Fruit fly (Drosophila melanogaster) whole organism, embryonic: ENCODE results near the gene CG16736.

Experiments
- Adf1 ChIP-seq: fragments of 200-800 bp; sonication (Bioruptor generic); IDR thresholded peaks from 2 replicates; pipeline ENCODE4 v1.3.6; 2022; ENCODE audit warnings: missing biosample characterization, missing genetic modification characterization
- Aef1 ChIP-seq: fragments of 200-800 bp; sonication (Bioruptor generic); IDR thresholded peaks from 3 replicates; pipeline ENCODE4 v1.3.6; 2022; ENCODE audit warnings: missing biosample characterization, missing genetic modification characterization
- Atf6 ChIP-seq: fragments of 200-800 bp; sonication (Bioruptor generic); IDR thresholded peaks from 2 replicates; pipeline ENCODE4 v1.3.6; 2022; ENCODE audit warnings: missing biosample characterization, missing genetic modification characterization
- Bteb2 ChIP-seq: fragments of 200-800 bp; sonication (Bioruptor generic); optimal IDR thresholded peaks from 2 replicates; lab custom pipeline; 2016; ENCODE audit warnings: missing biosample characterization, missing genetic modification characterization
- CG10147 ChIP-seq: fragments of 200-800 bp; sonication (Bioruptor generic); optimal IDR thresholded peaks from 2 replicates; lab custom pipeline; 2019; ENCODE audit warnings: missing biosample characterization, mild to moderate bottlenecking, missing genetic modification characterization, moderate library complexity
- CG10267 ChIP-seq: fragments of 200-800 bp; sonication (Bioruptor generic); optimal IDR thresholded peaks from 2 replicates; lab custom pipeline; 2018; ENCODE audit warnings: missing biosample characterization, mild to moderate bottlenecking, missing genetic modification characterization, moderate library complexity
- CG10366 ChIP-seq: fragments of 200-800 bp; sonication (Bioruptor generic); IDR thresholded peaks from 2 replicates; pipeline ENCODE4 v1.3.6; 2022; ENCODE audit warnings: missing biosample characterization, missing genetic modification characterization
- CG10565 ChIP-seq: fragments of 200-800 bp; sonication (Bioruptor generic); optimal IDR thresholded peaks from 3 replicates; lab custom pipeline; 2016; ENCODE audit warnings: missing biosample characterization, mild to moderate bottlenecking, missing genetic modification characterization
- CG10959 ChIP-seq: fragments of 200-800 bp; sonication (Bioruptor generic); IDR thresholded peaks from 2 replicates; pipeline ENCODE4 v1.3.6; 2022; ENCODE audit warnings: missing biosample characterization, missing genetic modification characterization
- CG11247 ChIP-seq: fragments of 200-800 bp; sonication (Bioruptor generic); IDR thresholded peaks from 2 replicates; pipeline ENCODE4 v1.3.6; 2022; ENCODE audit warnings: missing biosample characterization, missing genetic modification characterization
- CG11560 ChIP-seq: fragments of 200-800 bp; sonication (Bioruptor generic); IDR thresholded peaks from 3 replicates; pipeline ENCODE4 v1.3.6; 2022; ENCODE audit warnings: missing biosample characterization, missing genetic modification characterization
- CG13287 ChIP-seq: fragments of 200-800 bp; sonication (Bioruptor generic); IDR thresholded peaks from 2 replicates; pipeline ENCODE4 v1.3.6; 2022; ENCODE audit warnings: missing biosample characterization, missing genetic modification characterization; ENCODE audit not compliant: partially characterized antibody
- CG13424 ChIP-seq: fragments of 200-800 bp; sonication (Bioruptor generic); optimal IDR thresholded peaks from 2 replicates; lab custom pipeline; 2019; ENCODE audit warnings: missing biosample characterization, mild to moderate bottlenecking, missing genetic modification characterization, moderate library complexity
- CG14014 ChIP-seq: fragments of 200-800 bp; sonication (Bioruptor generic); IDR thresholded peaks from 2 replicates; pipeline ENCODE4 v1.3.6; 2022; ENCODE audit warnings: missing biosample characterization, missing genetic modification characterization
- CG14965 ChIP-seq: fragments of 200-800 bp; sonication (Bioruptor generic); optimal IDR thresholded peaks from 2 replicates; lab custom pipeline; 2016; ENCODE audit warnings: missing biosample characterization, missing genetic modification characterization, borderline replicate concordance
- CG16813 ChIP-seq: fragments of 200-800 bp; sonication (Bioruptor generic); IDR thresholded peaks from 3 replicates; pipeline ENCODE4 v1.3.6; 2022; ENCODE audit warnings: missing biosample characterization, missing genetic modification characterization; ENCODE audit not compliant: partially characterized antibody
- CG17385 ChIP-seq: fragments of 200-800 bp; sonication (Bioruptor generic); optimal IDR thresholded peaks from 3 replicates; lab custom pipeline; 2018; ENCODE audit warnings: missing biosample characterization, mild to moderate bottlenecking, missing genetic modification characterization
- CG17912 ChIP-seq: fragments of 200-800 bp; sonication (Bioruptor generic); optimal IDR thresholded peaks from 2 replicates; lab custom pipeline; 2018; ENCODE audit warnings: missing biosample characterization, mild to moderate bottlenecking, missing genetic modification characterization
- CG1792 ChIP-seq: fragments of 200-800 bp; sonication (Bioruptor generic); optimal IDR thresholded peaks from 2 replicates; lab custom pipeline; 2016; ENCODE audit warnings: missing biosample characterization, missing genetic modification characterization
- CG2116 ChIP-seq: fragments of 200-800 bp; sonication (Bioruptor generic); optimal IDR thresholded peaks from 3 replicates; lab custom pipeline; 2018; ENCODE audit warnings: missing biosample characterization, mild to moderate bottlenecking, missing genetic modification characterization
- CG30431 ChIP-seq: fragments of 200-800 bp; sonication (Bioruptor generic); optimal IDR thresholded peaks from 2 replicates; lab custom pipeline; 2017; ENCODE audit warnings: missing biosample characterization, missing genetic modification characterization
- CG3838 ChIP-seq: fragments of 200-800 bp; sonication (Bioruptor generic); optimal IDR thresholded peaks from 3 replicates; lab custom pipeline; 2016; ENCODE audit warnings: missing biosample characterization, missing genetic modification characterization
- CG4328 ChIP-seq: fragments of 200-800 bp; sonication (Bioruptor generic); optimal IDR thresholded peaks from 3 replicates; lab custom pipeline; 2017; ENCODE audit warnings: missing biosample characterization, missing genetic modification reagents, missing genetic modification characterization
- CG43689 ChIP-seq: fragments of 200-800 bp; sonication (Bioruptor generic); IDR thresholded peaks from 2 replicates; pipeline ENCODE4 v1.3.6; 2022; ENCODE audit warnings: missing biosample characterization, missing genetic modification characterization
- CG4820 ChIP-seq: fragments of 200-800 bp; sonication (Bioruptor generic); optimal IDR thresholded peaks from 3 replicates; lab custom pipeline; 2016; ENCODE audit warnings: missing biosample characterization, missing genetic modification characterization
- CG6689 ChIP-seq: fragments of 200-800 bp; sonication (Bioruptor generic); IDR thresholded peaks from 2 replicates; pipeline ENCODE4 v1.3.6; 2022; ENCODE audit warnings: missing biosample characterization, missing genetic modification characterization
- CG8924 ChIP-seq: fragments of 200-800 bp; optimal IDR thresholded peaks from 3 replicates; lab custom pipeline; 2019; ENCODE audit warnings: missing biosample characterization, mild to moderate bottlenecking, missing genetic modification characterization, moderate library complexity
- CG9609 ChIP-seq: fragments of 200-800 bp; sonication (Bioruptor generic); optimal IDR thresholded peaks from 3 replicates; lab custom pipeline; 2016; ENCODE audit warnings: missing biosample characterization, missing genetic modification characterization
- CG9932 ChIP-seq: fragments of 200-800 bp; sonication (Bioruptor generic); IDR thresholded peaks from 2 replicates; pipeline ENCODE4 v1.3.6; 2022; ENCODE audit warnings: missing biosample characterization, missing genetic modification characterization
- Dref ChIP-seq: fragments of 200-800 bp; sonication (Bioruptor generic); IDR thresholded peaks from 2 replicates; pipeline ENCODE4 v1.3.6; 2022; ENCODE audit warnings: missing biosample characterization, missing genetic modification characterization
- H15 ChIP-seq: fragments of 200-800 bp; sonication (Bioruptor generic); IDR thresholded peaks from 3 replicates; pipeline ENCODE4 v1.3.6; 2022; ENCODE audit warnings: missing biosample characterization, missing genetic modification characterization
- Hr78 ChIP-seq, 2 experiments: fragments of 200-800 bp in 1 of 2; fragments of >200 bp in 1 of 2; sonication (Bioruptor generic) in 1 of 2; optimal IDR thresholded peaks; 2 replicates each; lab custom pipeline; 2017 to 2019; ENCODE audit warnings: missing biosample characterization in 2 of 2, missing genetic modification characterization in 2 of 2, mild to moderate bottlenecking in 1 of 2, moderate library complexity in 1 of 2
- NFAT ChIP-seq: fragments of 200-800 bp; sonication (Bioruptor generic); IDR thresholded peaks from 2 replicates; pipeline ENCODE4 v1.3.6; 2022; ENCODE audit warnings: missing biosample characterization, missing genetic modification characterization
- Rfx ChIP-seq: fragments of 200-800 bp; sonication (Bioruptor generic); IDR thresholded peaks from 2 replicates; pipeline ENCODE4 v1.3.6; 2022; ENCODE audit warnings: missing biosample characterization, missing genetic modification characterization
- cas ChIP-seq: fragments of 200-800 bp; sonication (Bioruptor generic); IDR thresholded peaks from 2 replicates; pipeline ENCODE4 v1.3.6; 2022; ENCODE audit warnings: missing biosample characterization, missing genetic modification characterization
- caup ChIP-seq: fragments of 200-800 bp; sonication (Bioruptor generic); optimal IDR thresholded peaks from 3 replicates; lab custom pipeline; 2017; ENCODE audit warnings: missing biosample characterization, mild to moderate bottlenecking, missing genetic modification characterization, moderate library complexity; ENCODE audit not compliant: severe bottlenecking
- cg ChIP-seq: fragments of 200-800 bp; sonication (Bioruptor generic); optimal IDR thresholded peaks from 3 replicates; lab custom pipeline; 2019; ENCODE audit warnings: missing biosample characterization, mild to moderate bottlenecking, missing genetic modification characterization, moderate library complexity
- gfzf ChIP-seq: fragments of 200-800 bp; sonication (Bioruptor generic); optimal IDR thresholded peaks from 2 replicates; lab custom pipeline; 2016; ENCODE audit warnings: missing biosample characterization, mild to moderate bottlenecking, missing genetic modification characterization, moderate library complexity
- gro ChIP-seq: fragments of 200-800 bp; sonication (Bioruptor generic); optimal IDR thresholded peaks from 2 replicates; lab custom pipeline; 2016; ENCODE audit warnings: missing biosample characterization, missing genetic modification characterization
- ham ChIP-seq: fragments of 200-800 bp; sonication (Bioruptor generic); IDR thresholded peaks from 2 replicates; pipeline ENCODE4 v1.3.6; 2022; ENCODE audit warnings: missing biosample characterization, missing genetic modification characterization
- ind ChIP-seq: fragments of 200-800 bp; sonication (Bioruptor generic); optimal IDR thresholded peaks from 3 replicates; lab custom pipeline; 2016; ENCODE audit warnings: missing biosample characterization, missing genetic modification characterization
- nerfin-1 ChIP-seq: fragments of 200-800 bp; sonication (Bioruptor generic); optimal IDR thresholded peaks from 3 replicates; lab custom pipeline; 2019; ENCODE audit warnings: missing biosample characterization, mild to moderate bottlenecking, missing genetic modification characterization, moderate library complexity
- onecut ChIP-seq: fragments of 200-800 bp; sonication (Bioruptor generic); IDR thresholded peaks from 2 replicates; pipeline ENCODE4 v1.3.6; 2022; ENCODE audit warnings: missing biosample characterization, missing genetic modification characterization
- otp ChIP-seq: fragments of 200-800 bp; sonication (Bioruptor generic); IDR thresholded peaks from 3 replicates; pipeline ENCODE4, ENCODE4 v1.3.6; 2022; ENCODE audit warnings: missing biosample characterization, missing genetic modification characterization
- p53 ChIP-seq: fragments of 200-800 bp; sonication (Bioruptor generic); optimal IDR thresholded peaks from 2 replicates; lab custom pipeline; 2016; ENCODE audit warnings: missing biosample characterization, missing genetic modification characterization
- tgo ChIP-seq: fragments of 200-800 bp; sonication (Bioruptor generic); IDR thresholded peaks from 3 replicates; pipeline ENCODE4 v1.3.6; 2022; ENCODE audit warnings: missing biosample characterization, missing genetic modification characterization
- ttk ChIP-seq: fragments of 200-800 bp; sonication (Bioruptor generic); IDR thresholded peaks from 2 replicates; pipeline ENCODE4 v2.1.2; 2022; ENCODE audit warnings: missing biosample characterization, missing genetic modification characterization
- z ChIP-seq: fragments of 200-800 bp; sonication (Bioruptor generic); IDR thresholded peaks from 3 replicates; pipeline ENCODE4 v1.3.6; 2022; ENCODE audit warnings: missing biosample characterization, missing genetic modification characterization
- zf30C ChIP-seq: fragments of 200-800 bp; sonication (Bioruptor generic); optimal IDR thresholded peaks from 3 replicates; lab custom pipeline; 2018; ENCODE audit warnings: missing biosample characterization, mild to moderate bottlenecking, missing genetic modification characterization

Gene CG16736

DNA sequence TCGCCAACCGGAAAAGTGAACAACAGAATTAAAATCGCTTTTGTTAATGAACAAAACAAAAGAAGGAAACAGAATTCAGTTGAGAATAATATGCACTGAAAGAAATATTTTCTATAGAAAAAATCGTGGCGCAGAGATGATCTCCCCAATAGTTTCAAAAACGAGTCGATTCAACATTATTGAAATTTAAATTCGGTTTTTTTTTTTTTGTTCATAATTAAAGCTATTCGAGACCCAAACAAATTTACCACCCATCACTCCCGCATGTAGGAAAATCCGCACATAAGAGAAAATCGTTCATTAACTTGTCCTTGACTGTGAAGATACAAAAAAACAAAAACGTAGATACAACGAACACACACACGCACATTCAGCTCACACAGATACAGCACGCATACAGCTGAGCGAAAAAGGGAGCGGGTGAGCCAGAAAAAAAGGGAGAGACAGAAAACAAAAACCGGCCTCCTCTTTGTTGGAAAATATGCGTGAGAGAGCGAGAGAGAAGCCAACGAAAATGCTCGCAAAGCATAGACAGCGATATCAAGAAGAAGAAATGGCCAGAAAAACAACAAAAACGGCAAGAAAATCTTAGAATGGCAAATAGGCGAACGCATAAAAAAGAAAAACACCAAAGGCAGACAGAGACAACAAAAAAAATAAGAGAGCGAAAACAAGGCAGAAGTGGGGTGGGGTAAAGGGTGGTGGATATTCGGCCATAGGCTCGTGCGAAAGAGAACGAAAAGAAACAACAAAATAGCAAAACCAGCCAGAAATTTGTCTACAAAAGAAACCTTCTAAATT lies 37.3 kb downstream of the CG16736 start (continued):
- TF ChIP-seq CG17912 (GFP tag; lab: Kevin White, UChicago), result no peak
- TF ChIP-seq Dref (GFP tag; lab: Robert Waterston, UW), result no peak
- no peak for TF ChIP-seq CG3838 (GFP tag; lab: Kevin White, UChicago)
- peak; percentile 31; the same call in 1 of the 3 replicates for TF ChIP-seq Aef1 (GFP tag; lab: Robert Waterston, UW)
- no peak for TF ChIP-seq onecut (GFP tag; lab: Robert Waterston, UW)
- TF ChIP-seq CG13287 (GFP tag; lab: Robert Waterston, UW), result peak; percentile 60
- peak; percentile 70 for TF ChIP-seq CG9932 (GFP tag; lab: Robert Waterston, UW)
- TF ChIP-seq CG16813 (GFP tag; lab: Robert Waterston, UW), result no peak
- peak; percentile 56 for TF ChIP-seq CG9609
- peak; percentile 38 for TF ChIP-seq Bteb2 (GFP tag; lab: Kevin White, UChicago)
- peak; percentile 66 for TF ChIP-seq CG14014
- TF ChIP-seq cas (GFP tag; lab: Robert Waterston, UW), result no peak
- TF ChIP-seq ind (GFP tag; lab: Kevin White, UChicago), result peak; percentile 28
- TF ChIP-seq cg (GFP tag; lab: Kevin White, UChicago), result peak; percentile 89
- TF ChIP-seq gro, result no peak
- TF ChIP-seq CG10366 (GFP tag; lab: Robert Waterston, UW), result peak; percentile 30; the same call in 1 of the 2 replicates
- TF ChIP-seq CG11247 (GFP tag; lab: Robert Waterston, UW), result peak; percentile 20; the same call in 1 of the 2 replicates
- no peak for TF ChIP-seq ttk (GFP tag; lab: Robert Waterston, UW)
- no peak for TF ChIP-seq CG11560
- TF ChIP-seq Adf1, result peak; percentile 39; the same call in 1 of the 2 replicates
- peak in 1 of 2 experiments; percentile 22 for TF ChIP-seq Hr78 (GFP tag; optimal IDR thresholded peaks at IDR 0.05; lab: Kevin White, UChicago)
- no peak for TF ChIP-seq CG14965 (GFP tag; lab: Kevin White, UChicago)
- no peak for TF ChIP-seq CG1792 (GFP tag; lab: Kevin White, UChicago)
- no peak for TF ChIP-seq ham
- TF ChIP-seq CG4328, result no peak
- TF ChIP-seq nerfin-1 (tag; lab: Kevin White, UChicago), result no peak
- no peak for TF ChIP-seq CG4820 (GFP tag; lab: Kevin White, UChicago)
- no peak for TF ChIP-seq gfzf (GFP tag; lab: Kevin White, UChicago)
- no peak for TF ChIP-seq p53
- peak; percentile 83 for TF ChIP-seq Rfx (GFP tag; lab: Robert Waterston, UW)
- TF ChIP-seq CG10147 (GFP tag; lab: Kevin White, UChicago), result no peak
- TF ChIP-seq CG2116 (GFP tag; lab: Kevin White, UChicago), result peak; percentile 38
- TF ChIP-seq CG30431, result no peak
- no peak for TF ChIP-seq CG43689 (GFP tag; lab: Robert Waterston, UW)
- peak; percentile 93 for TF ChIP-seq CG17385
- TF ChIP-seq CG13424 (tag; lab: Kevin White, UChicago), result no peak
- TF ChIP-seq otp (GFP tag; lab: Robert Waterston, UW), result no peak
- no peak for TF ChIP-seq z (GFP tag; lab: Robert Waterston, UW)
- no peak; the same call in 1 of the 2 replicates for TF ChIP-seq NFAT (GFP tag; lab: Robert Waterston, UW)
- TF ChIP-seq tgo, result peak; percentile 41; the same call in 1 of the 3 replicates
- no peak for TF ChIP-seq H15 (GFP tag; lab: Robert Waterston, UW)
- no peak for TF ChIP-seq CG10565 (GFP tag; lab: Kevin White, UChicago)
- 0 out of 2 replicates have a peak, but pooled peaks have one; percentile 13 for TF ChIP-seq CG6689 (GFP tag; lab: Robert Waterston, UW)
- peak; percentile 62; the same call in 1 of the 2 replicates for TF ChIP-seq Atf6 (GFP tag; lab: Robert Waterston, UW)
- TF ChIP-seq CG10267, result peak; percentile 11
- TF ChIP-seq CG10959, result no peak
- TF ChIP-seq CG8924 (tag; lab: Kevin White, UChicago), result peak; percentile 48
- peak; percentile 36 for TF ChIP-seq caup
- peak; percentile 46 for TF ChIP-seq zf30C (GFP tag; lab: Kevin White, UChicago)
